Worm (Caenorhabditis elegans): ENCODE results near the gene madf-9.
A peak's percentile ranks its signal among the peaks of the same experiment; 100 is the strongest.

Gene madf-9

ce11 chrIV:3652223-3652622 lies 15.3 kb downstream of the madf-9 start:
- TF ChIP-seq elt-3 (tag; optimal IDR thresholded peaks at IDR 0.05) (no peak), M03D4.4 (tag; optimal IDR thresholded peaks at IDR 0.05) (no peak), ceh-39 (tag; optimal IDR thresholded peaks at IDR 0.05) (no peak), nhr-12 (tag; optimal IDR thresholded peaks at IDR 0.05) (no peak), mls-2 (tag; optimal IDR thresholded peaks at IDR 0.05) (no peak), snpc-4 (tag; optimal IDR thresholded peaks at IDR 0.05) (no peak), ces-1 (GFP tag; optimal IDR thresholded peaks at IDR 0.05) (no peak), ham-2 (GFP tag; optimal IDR thresholded peaks at IDR 0.05) (no peak), sptf-1 (tag; optimal IDR thresholded peaks at IDR 0.05) (no peak), nhr-237 (tag; optimal IDR thresholded peaks at IDR 0.05) (no peak), mep-1 (tag; optimal IDR thresholded peaks at IDR 0.05) (no peak), drap-1 (GFP tag; optimal IDR thresholded peaks at IDR 0.05) (no peak)

ce11 chrIV:3652784-3653383 lies 16.0 kb downstream of the madf-9 start:
- TF ChIP-seq hlh-1 (tag; optimal IDR thresholded peaks at IDR 0.05) (peak; percentile 4), nhr-28 (tag; optimal IDR thresholded peaks at IDR 0.05) (no peak)

ce11 chrIV:3653420-3653823 lies 16.5 kb downstream of the madf-9 start:
- TF ChIP-seq cnd-1 (tag; optimal IDR thresholded peaks at IDR 0.05), result no peak
- TF ChIP-seq mls-2 (tag; optimal IDR thresholded peaks at IDR 0.05), result no peak
- peak; percentile 40 for TF ChIP-seq unc-62 (GFP tag; optimal IDR thresholded peaks at IDR 0.05)
- peak; percentile 15 for TF ChIP-seq lsy-2 (tag; optimal IDR thresholded peaks at IDR 0.05)
- TF ChIP-seq unc-39 (tag; optimal IDR thresholded peaks at IDR 0.05), result no peak
- TF ChIP-seq elt-3 (tag; optimal IDR thresholded peaks at IDR 0.05), result peak; percentile 25
- TF ChIP-seq pha-4 (tag; optimal IDR thresholded peaks at IDR 0.05), result peak; percentile 22

ce11 chrIV:3654214-3654613 lies 17.3 kb downstream of the madf-9 start:
- TF ChIP-seq tbx-8 (GFP tag; optimal IDR thresholded peaks at IDR 0.05) (no peak), hlh-1 (tag; optimal IDR thresholded peaks at IDR 0.05) (peak; percentile 80), snpc-4 (tag; optimal IDR thresholded peaks at IDR 0.05) (no peak), cnd-1 (tag; optimal IDR thresholded peaks at IDR 0.05) (no peak), flh-1 (GFP tag; optimal IDR thresholded peaks at IDR 0.05) (no peak), lin-32 (GFP tag; optimal IDR thresholded peaks at IDR 0.05) (no peak), ceh-39 (tag; optimal IDR thresholded peaks at IDR 0.05) (no peak), mep-1 (tag; optimal IDR thresholded peaks at IDR 0.05) (no peak), elt-3 (tag; optimal IDR thresholded peaks at IDR 0.05) (no peak), nhr-76 (tag; optimal IDR thresholded peaks at IDR 0.05) (no peak), unc-120 (tag; optimal IDR thresholded peaks at IDR 0.05; ENCODE audit: poor library complexity, severe bottlenecking) (peak; percentile 76), nhr-237 (tag; optimal IDR thresholded peaks at IDR 0.05) (no peak), unc-62 (GFP tag; optimal IDR thresholded peaks at IDR 0.05) (peak; percentile 64), nhr-28 (tag; optimal IDR thresholded peaks at IDR 0.05) (no peak), nhr-12 (tag; optimal IDR thresholded peaks at IDR 0.05) (no peak), mls-2 (tag; optimal IDR thresholded peaks at IDR 0.05) (no peak)

ce11 chrIV:3654823-3655222 lies 17.9 kb downstream of the madf-9 start:
- peak; percentile 58 for TF ChIP-seq hlh-1 (tag; optimal IDR thresholded peaks at IDR 0.05)
- TF ChIP-seq ceh-43 (GFP tag; optimal IDR thresholded peaks at IDR 0.05), result no peak

- TF ChIP-seq nhr-28 (tag; optimal IDR thresholded peaks at IDR 0.05) (no peak), unc-62 (GFP tag; optimal IDR thresholded peaks at IDR 0.05) (peak; percentile 45), pha-4 (tag; optimal IDR thresholded peaks at IDR 0.05) (no peak), hlh-1 (tag; optimal IDR thresholded peaks at IDR 0.05) (peak; percentile 73)
Measured at ce11 chrIV:3655896-3656295, 19.0 kb downstream of the madf-9 start.

ce11 chrIV:3659951-3660350 lies 23.1 kb downstream of the madf-9 start:
- TF ChIP-seq flh-1 (GFP tag; optimal IDR thresholded peaks at IDR 0.05) (no peak), ceh-83 (GFP tag; optimal IDR thresholded peaks at IDR 0.05) (no peak), hlh-1 (tag; optimal IDR thresholded peaks at IDR 0.05) (no peak)

All from whole organism, mixed stage, embryonic.